Worm (Caenorhabditis elegans): ENCODE results near the gene gst-14.

ce11 chrII:13641311-13641710 lies 25.4 kb upstream of the gst-14 start, which contains the start of gene fbxa-167:
- TF ChIP-seq hnd-1 (tag; optimal IDR thresholded peaks at IDR 0.05) (no peak), scrt-1 (GFP tag; IDR thresholded peaks at IDR 0.05) (no peak), tbx-37 (GFP tag; conservative IDR thresholded peaks at IDR 0.05) (no peak), ama-1 (optimal IDR thresholded peaks at IDR 0.05) (no peak), flt-1 (GFP tag; IDR thresholded peaks at IDR 0.05) (no peak), hmbx-1 (tag; optimal IDR thresholded peaks at IDR 0.05) (no peak), B0310.2 (tag; optimal IDR thresholded peaks at IDR 0.05) (no peak)
